Worm (Caenorhabditis elegans): ENCODE results near the gene F44A6.5.

DNA sequence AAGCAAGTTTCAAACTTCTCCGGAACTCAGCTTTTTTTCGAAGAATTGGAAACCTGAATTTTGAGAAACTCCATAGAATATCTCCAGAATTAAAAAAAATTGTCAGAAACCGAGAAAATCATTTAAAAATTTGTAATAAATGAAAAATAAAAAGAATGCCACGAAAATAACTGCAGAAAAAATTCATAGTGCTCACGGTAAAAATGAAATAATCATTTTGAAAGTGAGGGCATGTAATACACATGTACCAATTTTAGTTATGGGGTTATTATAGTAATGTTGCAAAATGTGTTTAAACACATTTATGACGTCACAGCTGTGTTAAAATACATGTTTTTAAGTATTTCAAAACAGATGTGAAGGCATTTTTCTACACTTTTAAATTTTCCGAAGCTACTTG, 1.9 kb downstream of the F44A6.5 start:
- TF ChIP-seq ets-4 (tag; optimal IDR thresholded peaks at IDR 0.05) (no peak), ama-1 (optimal IDR thresholded peaks at IDR 0.05) (no peak), C38D4.7 (GFP tag; optimal IDR thresholded peaks at IDR 0.05) (no peak), pat-9 (tag; optimal IDR thresholded peaks at IDR 0.05) (no peak), hlh-15 (tag; optimal IDR thresholded peaks at IDR 0.05) (no peak), hlh-30 (tag; optimal IDR thresholded peaks at IDR 0.05; ENCODE audit: insufficient read depth) (no peak), ceh-14 (tag; optimal IDR thresholded peaks at IDR 0.05) (no peak), sdc-2 (tag; optimal IDR thresholded peaks at IDR 0.05) (no peak), tbx-2 (tag; optimal IDR thresholded peaks at IDR 0.05) (no peak)

Measured in whole organism, late embryonic.